Worm (Caenorhabditis elegans) whole organism, L1 larva: Measurements from ENCODE around the gene F21A3.2.

ENCODE experiments used
- C04F5.9 ChIP-seq: sonication (generic microtip); optimal IDR thresholded peaks from 2 replicates; lab custom pipeline; 2016; ENCODE audit warnings: missing genetic modification characterization, missing compliant biosample characterization
- Y116A8C.19 ChIP-seq: sonication (generic microtip); optimal IDR thresholded peaks from 2 replicates; lab custom pipeline; 2016; ENCODE audit warnings: missing compliant biosample characterization, missing genetic modification characterization, borderline replicate concordance
- alr-1 ChIP-seq: fragments of 200-800 bp; sonication (Bioruptor generic); optimal IDR thresholded peaks from 2 replicates; lab custom pipeline; 2018; ENCODE audit warnings: borderline replicate concordance, mild to moderate bottlenecking, missing genetic modification characterization, missing compliant biosample characterization
- ama-1 ChIP-seq: fragments of 150-350 bp; optimal IDR thresholded peaks from 2 replicates; lab custom pipeline; 2014
- ceh-8 ChIP-seq: fragments of 200-800 bp; sonication (Bioruptor generic); optimal IDR thresholded peaks from 2 replicates; lab custom pipeline; 2018; ENCODE audit warnings: mild to moderate bottlenecking, missing genetic modification characterization, moderate library complexity, missing compliant biosample characterization
- ceh-88 ChIP-seq: fragments of 200-800 bp; sonication (Bioruptor generic); IDR thresholded peaks from 2 replicates; pipeline ENCODE4 v1.3.6; 2022; ENCODE audit warnings: missing genetic modification characterization, missing compliant biosample characterization
- ceh-90 ChIP-seq: sonication (generic microtip); optimal IDR thresholded peaks from 2 replicates; lab custom pipeline; 2016; ENCODE audit warnings: missing genetic modification characterization, missing compliant biosample characterization
- ces-1 ChIP-seq: fragments of 150-350 bp; optimal IDR thresholded peaks from 2 replicates; lab custom pipeline; 2014; ENCODE audit warnings: missing biosample characterization, missing genetic modification reagents, missing genetic modification characterization
- dpl-1 ChIP-seq, 3 experiments: fragments of 150-350 bp in 2 of 3; sonication (generic microtip) in 1 of 3; optimal IDR thresholded peaks; 2 replicates each; lab custom pipeline; 2014 to 2017; ENCODE audit warnings: missing biosample characterization in 3 of 3, missing genetic modification characterization in 3 of 3, missing genetic modification reagents in 3 of 3
- dsc-1 ChIP-seq: sonication (generic microtip); optimal IDR thresholded peaks from 2 replicates; lab custom pipeline; 2016; ENCODE audit warnings: mild to moderate bottlenecking, missing genetic modification characterization, missing compliant biosample characterization
- efl-1 ChIP-seq, 4 experiments: fragments of 150-350 bp; optimal IDR thresholded peaks in 3 of 4; peaks in 1 of 4; 1 replicate in 1 of 4; 2 replicates in 3 of 4; lab custom pipeline; 2014; ENCODE audit warnings: missing biosample characterization in 2 of 4, missing genetic modification characterization in 2 of 4, missing genetic modification reagents in 2 of 4
- egl-13 ChIP-seq: sonication (generic microtip); optimal IDR thresholded peaks from 2 replicates; lab custom pipeline; 2016; ENCODE audit warnings: missing genotype, missing genetic modification reagents, missing genetic modification characterization, missing compliant biosample characterization
- egl-27 ChIP-seq, 2 experiments: fragments of 150-350 bp in 1 of 2; sonication (generic microtip); optimal IDR thresholded peaks; 3 replicates each; lab custom pipeline; 2017 to 2018; ENCODE audit warnings: missing biosample characterization in 2 of 2, missing genetic modification characterization in 2 of 2, missing genetic modification reagents in 2 of 2
- elt-2 ChIP-seq: sonication (generic microtip); optimal IDR thresholded peaks from 2 replicates; lab custom pipeline; 2016; ENCODE audit warnings: missing genetic modification characterization, mild to moderate bottlenecking, inconsistent platforms, missing compliant biosample characterization, missing genetic modification reagents
- fkh-10 ChIP-seq: sonication (generic microtip); optimal IDR thresholded peaks from 2 replicates; lab custom pipeline; 2017; ENCODE audit warnings: missing biosample characterization, missing genetic modification reagents, missing genetic modification characterization
- fkh-4 ChIP-seq: sonication (generic microtip); optimal IDR thresholded peaks from 2 replicates; lab custom pipeline; 2016; ENCODE audit warnings: missing compliant biosample characterization, missing genetic modification characterization, borderline replicate concordance
- fos-1 ChIP-seq: fragments of 150-350 bp; optimal IDR thresholded peaks from 2 replicates; lab custom pipeline; 2014; ENCODE audit warnings: missing biosample characterization, missing genetic modification characterization
- hlh-17 ChIP-seq: fragments of 200-800 bp; sonication (Bioruptor generic); optimal IDR thresholded peaks from 2 replicates; lab custom pipeline; 2018; ENCODE audit warnings: missing genetic modification characterization, mild to moderate bottlenecking, missing compliant biosample characterization, moderate library complexity, borderline replicate concordance
- hlh-4 ChIP-seq: sonication (generic microtip); optimal IDR thresholded peaks from 2 replicates; lab custom pipeline; 2016; ENCODE audit warnings: mild to moderate bottlenecking, missing genetic modification characterization, missing compliant biosample characterization
- isw-1 ChIP-seq: fragments of 200-800 bp; sonication (Bioruptor generic); IDR thresholded peaks from 2 replicates; pipeline ENCODE4 v1.3.6; 2022; ENCODE audit warnings: missing genetic modification characterization, missing compliant biosample characterization
- lin-13 ChIP-seq: fragments of 150-350 bp; optimal IDR thresholded peaks from 2 replicates; lab custom pipeline; 2014; ENCODE audit warnings: missing biosample characterization, missing genetic modification reagents, missing genetic modification characterization
- lin-14 ChIP-seq: fragments of 200-800 bp; sonication (Bioruptor generic); optimal IDR thresholded peaks from 2 replicates; lab custom pipeline; 2018; ENCODE audit warnings: mild to moderate bottlenecking, missing genetic modification characterization, moderate library complexity, missing compliant biosample characterization
- lin-15B ChIP-seq: fragments of 150-350 bp; sonication (generic microtip); optimal IDR thresholded peaks from 3 replicates; lab custom pipeline; 2014; ENCODE audit warnings: missing biosample characterization, missing genetic modification characterization
- lin-35 ChIP-seq, 2 experiments: fragments of 150-350 bp; optimal IDR thresholded peaks; 2 replicates each; lab custom pipeline; 2014; ENCODE audit warnings: missing biosample characterization in 2 of 2, missing genetic modification characterization in 2 of 2, missing genetic modification reagents in 2 of 2
- lin-39 ChIP-seq: fragments of 150-350 bp; optimal IDR thresholded peaks from 2 replicates; lab custom pipeline; 2014; ENCODE audit warnings: missing biosample characterization, missing genetic modification reagents, missing genetic modification characterization
- mef-2 ChIP-seq: fragments of 150-350 bp; optimal IDR thresholded peaks from 2 replicates; lab custom pipeline; 2014; ENCODE audit warnings: missing biosample characterization, missing genetic modification characterization
- mep-1 ChIP-seq: fragments of 150-350 bp; optimal IDR thresholded peaks from 2 replicates; lab custom pipeline; 2014; ENCODE audit warnings: missing biosample characterization, missing genetic modification characterization
- nhr-11 ChIP-seq: fragments of 150-350 bp; optimal IDR thresholded peaks from 2 replicates; lab custom pipeline; 2014; ENCODE audit warnings: missing biosample characterization, missing genetic modification characterization
- nhr-12 ChIP-seq: sonication (generic microtip); optimal IDR thresholded peaks from 2 replicates; lab custom pipeline; 2017; ENCODE audit warnings: missing biosample characterization, missing genetic modification characterization
- nhr-19 ChIP-seq: fragments of 200-800 bp; sonication (Bioruptor generic); conservative IDR thresholded peaks from 2 replicates; pipeline ENCODE4 v1.3.6; 2022; ENCODE audit warnings: missing genetic modification characterization, missing compliant biosample characterization
- nhr-20 ChIP-seq: sonication (generic microtip); optimal IDR thresholded peaks from 2 replicates; lab custom pipeline; 2016; ENCODE audit warnings: mild to moderate bottlenecking, missing genetic modification characterization, missing compliant biosample characterization
- nhr-237 ChIP-seq: fragments of 150-350 bp; optimal IDR thresholded peaks from 2 replicates; lab custom pipeline; 2014; ENCODE audit warnings: missing biosample characterization, missing genetic modification characterization
- nhr-71 ChIP-seq: sonication (generic microtip); optimal IDR thresholded peaks from 2 replicates; lab custom pipeline; 2016; ENCODE audit warnings: mild to moderate bottlenecking, missing genetic modification characterization, moderate library complexity, missing compliant biosample characterization
- nhr-76 ChIP-seq: sonication (generic microtip); optimal IDR thresholded peaks from 2 replicates; lab custom pipeline; 2017; ENCODE audit warnings: missing biosample characterization, missing genetic modification characterization
- nhr-84 ChIP-seq: sonication (generic microtip); optimal IDR thresholded peaks from 2 replicates; lab custom pipeline; 2017; ENCODE audit warnings: missing biosample characterization, missing genetic modification characterization
- nhr-85 ChIP-seq: sonication (generic microtip); peaks from one replicate; lab custom pipeline; 2016; ENCODE audit warnings: missing genetic modification characterization, inconsistent platforms, missing compliant biosample characterization
- rnt-1 ChIP-seq: sonication (generic microtip); optimal IDR thresholded peaks from 2 replicates; lab custom pipeline; 2016; ENCODE audit warnings: mild to moderate bottlenecking, missing genetic modification characterization, moderate library complexity, missing compliant biosample characterization
- snpc-4 ChIP-seq: fragments of 150-350 bp; optimal IDR thresholded peaks from 2 replicates; lab custom pipeline; 2014; ENCODE audit warnings: missing biosample characterization, missing genetic modification characterization
- snu-23 ChIP-seq: sonication (generic microtip); optimal IDR thresholded peaks from 2 replicates; lab custom pipeline; 2016; ENCODE audit warnings: missing genetic modification characterization, missing compliant biosample characterization
- sox-4 ChIP-seq: sonication (generic microtip); optimal IDR thresholded peaks from 2 replicates; lab custom pipeline; 2016; ENCODE audit warnings: missing genetic modification characterization, missing compliant biosample characterization
- sup-37 ChIP-seq: fragments of 200-800 bp; sonication (Bioruptor generic); optimal IDR thresholded peaks from 2 replicates; lab custom pipeline; 2018; ENCODE audit warnings: mild to moderate bottlenecking, missing genetic modification characterization, missing compliant biosample characterization
- swsn-7 ChIP-seq: sonication (generic microtip); optimal IDR thresholded peaks from 2 replicates; lab custom pipeline; 2016; ENCODE audit warnings: missing genetic modification characterization, missing compliant biosample characterization
- tbx-2 ChIP-seq: sonication (generic microtip); optimal IDR thresholded peaks from 2 replicates; lab custom pipeline; 2016; ENCODE audit warnings: missing genetic modification characterization, missing compliant biosample characterization
- tlp-1 ChIP-seq: fragments of 150-350 bp; optimal IDR thresholded peaks from 2 replicates; lab custom pipeline; 2014; ENCODE audit warnings: missing biosample characterization, missing genetic modification characterization
- unc-130 ChIP-seq: fragments of 150-350 bp; optimal IDR thresholded peaks from 2 replicates; lab custom pipeline; 2017; ENCODE audit warnings: missing biosample characterization, missing genetic modification characterization, inconsistent platforms
- unc-62 ChIP-seq: fragments of 150-350 bp; optimal IDR thresholded peaks from 2 replicates; lab custom pipeline; 2014; ENCODE audit warnings: missing biosample characterization, missing genetic modification reagents, missing genetic modification characterization
- unc-98 ChIP-seq: fragments of 200-800 bp; sonication (Bioruptor generic); IDR thresholded peaks from 2 replicates; pipeline ENCODE4 v1.3.6; 2022; ENCODE audit warnings: missing genetic modification characterization, missing compliant biosample characterization
- xbp-1 ChIP-seq: sonication (generic microtip); optimal IDR thresholded peaks from 2 replicates; lab custom pipeline; 2016; ENCODE audit warnings: missing genetic modification characterization, missing compliant biosample characterization
- ztf-11 ChIP-seq, 2 experiments: sonication (generic microtip); optimal IDR thresholded peaks; 2 replicates each; lab custom pipeline; 2016 to 2017; ENCODE audit warnings: missing genetic modification characterization in 2 of 2, missing biosample characterization in 1 of 2, missing compliant biosample characterization in 1 of 2

The F21A3.2 gene

ce11 chrV:15551642-15552041 lies 17.9 kb upstream of the F21A3.2 start (continued):
- no peak for TF ChIP-seq hlh-17 (GFP tag; lab: Kevin White, UChicago)
- no peak for TF ChIP-seq Y116A8C.19 (tag; lab: Kevin White, UChicago)
- peak; percentile 33; the same call in 1 of the 2 replicates for TF ChIP-seq unc-98 (GFP tag; lab: Robert Waterston, UW)
- no peak for TF ChIP-seq nhr-237 (tag; lab: Kevin White, UChicago)
- TF ChIP-seq unc-62 (GFP tag; lab: Kevin White, UChicago) = no peak
- TF ChIP-seq nhr-12 = no peak
- TF ChIP-seq nhr-84 (tag; lab: Kevin White, UChicago) = no peak
- no peak for TF ChIP-seq lin-15B (tag; lab: Kevin White, UChicago)
- peak; percentile 56 for TF ChIP-seq nhr-71 (tag; lab: Kevin White, UChicago)
- no peak for TF ChIP-seq ztf-11 (tag; optimal IDR thresholded peaks at IDR 0.05; lab: Kevin White, UChicago)
- peak; percentile 7 for TF ChIP-seq snpc-4 (tag; lab: Kevin White, UChicago)
- peak; percentile 51 for TF ChIP-seq swsn-7
- no peak for TF ChIP-seq tlp-1
- TF ChIP-seq dsc-1 (tag; lab: Kevin White, UChicago) = peak; percentile 43
- TF ChIP-seq C04F5.9 (tag; lab: Kevin White, UChicago) = no peak
- TF ChIP-seq lin-39 (tag; lab: Kevin White, UChicago) = no peak
- TF ChIP-seq efl-1 (optimal IDR thresholded peaks at IDR 0.05; lab: Kevin White, UChicago) = peak; percentile 33 to 53
- TF ChIP-seq efl-1 (GFP tag; optimal IDR thresholded peaks at IDR 0.05 in 1 of 2; lab: Kevin White, UChicago) = peak; percentile 46 to 94
- no peak for TF ChIP-seq fkh-10 (GFP tag; lab: Kevin White, UChicago)
- no peak for TF ChIP-seq mef-2 (tag; lab: Kevin White, UChicago)
- peak; percentile 28 for TF ChIP-seq mep-1 (tag; lab: Kevin White, UChicago)
- no peak for TF ChIP-seq unc-130 (tag; lab: Kevin White, UChicago)
- no peak for TF ChIP-seq sup-37 (GFP tag; lab: Kevin White, UChicago)
- TF ChIP-seq lin-14 (GFP tag; lab: Kevin White, UChicago) = peak; percentile 40
- no peak for TF ChIP-seq elt-2 (tag; lab: Kevin White, UChicago)
- TF ChIP-seq nhr-76 (tag; lab: Kevin White, UChicago) = no peak
- TF ChIP-seq ceh-88 (GFP tag; lab: Robert Waterston, UW) = no peak
- TF ChIP-seq egl-27 (tag; optimal IDR thresholded peaks at IDR 0.05; lab: Kevin White, UChicago) = no peak
- TF ChIP-seq ama-1 (lab: Kevin White, UChicago) = no peak
- TF ChIP-seq ceh-8 (GFP tag; lab: Kevin White, UChicago) = no peak
- TF ChIP-seq alr-1 (tag; lab: Kevin White, UChicago) = no peak
- TF ChIP-seq ceh-90 (tag; lab: Kevin White, UChicago) = no peak
- TF ChIP-seq rnt-1 (tag; lab: Kevin White, UChicago) = peak; percentile 66
- TF ChIP-seq lin-35 (GFP tag; optimal IDR thresholded peaks at IDR 0.05; lab: Kevin White, UChicago) = peak; percentile 30 to 70
- TF ChIP-seq fos-1 (tag; lab: Kevin White, UChicago) = no peak
- no peak for TF ChIP-seq egl-13 (tag; lab: Kevin White, UChicago)
- peak; percentile 67 for TF ChIP-seq nhr-19
- TF ChIP-seq ces-1 (GFP tag; lab: Kevin White, UChicago) = no peak
- no peak for TF ChIP-seq sox-4 (tag; lab: Kevin White, UChicago)
- TF ChIP-seq lin-13 = peak; percentile 20
- peak; percentile 44 for TF ChIP-seq nhr-20 (tag; lab: Kevin White, UChicago)
- TF ChIP-seq tbx-2 (tag; lab: Kevin White, UChicago) = peak; percentile 32
- TF ChIP-seq hlh-4 = no peak
- no peak for TF ChIP-seq nhr-85
- no peak for TF ChIP-seq fkh-4 (tag; lab: Kevin White, UChicago)
- no peak for TF ChIP-seq isw-1 (GFP tag; lab: Robert Waterston, UW)
- no peak for TF ChIP-seq nhr-11 (tag; lab: Kevin White, UChicago)
- peak in 2 of 3 experiments; percentile 5 to 37 for TF ChIP-seq dpl-1 (GFP tag; optimal IDR thresholded peaks at IDR 0.05; lab: Kevin White, UChicago)
- TF ChIP-seq snu-23 (GFP tag; lab: Kevin White, UChicago) = peak; percentile 67
- peak; percentile 27 for TF ChIP-seq xbp-1 (tag; lab: Kevin White, UChicago)
